Fruit fly (Drosophila melanogaster) whole organism, wandering third instar larva: ENCODE data around the gene Lkb1.

Experiments used
- Abd-B ChIP-seq: fragments of >200 bp; optimal IDR thresholded peaks from 2 replicates; lab custom pipeline; 2017; ENCODE audit warnings: missing biosample characterization, missing genetic modification characterization
- CG9705 ChIP-seq: fragments of 200-800 bp; sonication (Bioruptor generic); optimal IDR thresholded peaks from 2 replicates; lab custom pipeline; 2018; ENCODE audit warnings: missing biosample characterization, mild to moderate bottlenecking, missing genetic modification characterization
- CrebA ChIP-seq: fragments of 200-800 bp; sonication (Bioruptor generic); optimal IDR thresholded peaks from 2 replicates; lab custom pipeline; 2016; ENCODE audit warnings: missing biosample characterization, mild to moderate bottlenecking, missing genetic modification characterization, borderline replicate concordance
- Dfd ChIP-seq: fragments of >200 bp; optimal IDR thresholded peaks from 2 replicates; lab custom pipeline; 2017; ENCODE audit warnings: missing biosample characterization, missing genetic modification characterization
- Dif ChIP-seq: fragments of 200-275, 200-300 bp; sonication (Bioruptor generic); optimal IDR thresholded peaks from 2 replicates; lab custom pipeline; 2018; ENCODE audit warnings: missing biosample characterization, missing genetic modification characterization; ENCODE audit not compliant: partially characterized antibody
- GATAd ChIP-seq: sonication (Bioruptor generic); optimal IDR thresholded peaks from 2 replicates; lab custom pipeline; 2016; ENCODE audit warnings: missing biosample characterization, missing genetic modification characterization
- HLH106 ChIP-seq: fragments of 200-800 bp; optimal IDR thresholded peaks from 3 replicates; lab custom pipeline; 2019; ENCODE audit warnings: missing biosample characterization, mild to moderate bottlenecking, missing genetic modification characterization, moderate library complexity
- Hr78 ChIP-seq: fragments of >200 bp; optimal IDR thresholded peaks from 2 replicates; lab custom pipeline; 2017; ENCODE audit warnings: missing biosample characterization, missing genetic modification characterization
- Hr83 ChIP-seq: fragments of 200-300 bp; sonication (Bioruptor generic); optimal IDR thresholded peaks from 2 replicates; lab custom pipeline; 2016; ENCODE audit warnings: missing biosample characterization, mild to moderate bottlenecking, missing genetic modification characterization, moderate library complexity; ENCODE audit not compliant: poor library complexity, severe bottlenecking
- Mio ChIP-seq: sonication (Bioruptor generic); optimal IDR thresholded peaks from 2 replicates; lab custom pipeline; 2016; ENCODE audit warnings: missing biosample characterization, missing genetic modification characterization
- Myc ChIP-seq: fragments of >200 bp; optimal IDR thresholded peaks from 2 replicates; lab custom pipeline; 2017
- N ChIP-seq: fragments of >200 bp; optimal IDR thresholded peaks from 2 replicates; lab custom pipeline; 2018; ENCODE audit warnings: missing biosample characterization, missing external identifiers, missing genetic modification characterization
- OdsH ChIP-seq: fragments of 200-800 bp; sonication (Bioruptor generic); optimal IDR thresholded peaks from 2 replicates; lab custom pipeline; 2016; ENCODE audit warnings: missing biosample characterization, mild to moderate bottlenecking, missing genetic modification characterization
- Rel ChIP-seq, 2 experiments: fragments of 200-800 bp; sonication (Bioruptor generic) in 1 of 2; optimal IDR thresholded peaks; 2 replicates in 1 of 2; 3 replicates in 1 of 2; lab custom pipeline; 2016 to 2019; ENCODE audit warnings: mild to moderate bottlenecking in 2 of 2, missing biosample characterization in 2 of 2, missing genetic modification characterization in 2 of 2, moderate library complexity in 1 of 2
- Sp1 ChIP-seq: fragments of 200-800 bp; sonication (Bioruptor generic); optimal IDR thresholded peaks from 3 replicates; lab custom pipeline; 2019; ENCODE audit warnings: missing biosample characterization, mild to moderate bottlenecking, missing genetic modification characterization, moderate library complexity
- br ChIP-seq: fragments of 200-800 bp; sonication (Bioruptor generic); optimal IDR thresholded peaks from 2 replicates; lab custom pipeline; 2016; ENCODE audit warnings: missing biosample characterization, missing genetic modification characterization
- brk ChIP-seq: fragments of 200-800 bp; sonication (Bioruptor generic); optimal IDR thresholded peaks from 2 replicates; lab custom pipeline; 2016; ENCODE audit warnings: missing biosample characterization, mild to moderate bottlenecking, missing genetic modification characterization
- dl ChIP-seq, 2 experiments: fragments of 175-275, 200-275 bp in 1 of 2; fragments of 200-275 bp in 1 of 2; sonication (Bioruptor generic); optimal IDR thresholded peaks; lab custom pipeline; 2018; ENCODE audit warnings: mild to moderate bottlenecking in 2 of 2, missing biosample characterization in 2 of 2, missing genetic modification characterization in 2 of 2, moderate library complexity in 2 of 2; ENCODE audit not compliant: partially characterized antibody in 2 of 2, insufficient read depth in 1 of 2
- dmrt93B ChIP-seq: fragments of 200-800 bp; sonication (Bioruptor generic); optimal IDR thresholded peaks from 2 replicates; lab custom pipeline; 2018; ENCODE audit warnings: missing biosample characterization, mild to moderate bottlenecking, missing genetic modification characterization
- dsf ChIP-seq: sonication (Bioruptor generic); optimal IDR thresholded peaks from 2 replicates; lab custom pipeline; 2016; ENCODE audit warnings: missing biosample characterization, missing genetic modification characterization, borderline replicate concordance
- foxo ChIP-seq, 2 experiments: fragments of 200-800 bp; sonication (Bioruptor generic); optimal IDR thresholded peaks; 2 replicates in 1 of 2; 3 replicates in 1 of 2; lab custom pipeline; 2016 to 2017; ENCODE audit warnings: missing biosample characterization in 2 of 2, missing genetic modification characterization in 2 of 2
- fru ChIP-seq: fragments of 200-800 bp; sonication (Bioruptor generic); optimal IDR thresholded peaks from 3 replicates; lab custom pipeline; 2016; ENCODE audit warnings: missing biosample characterization, mild to moderate bottlenecking, missing genetic modification characterization
- h ChIP-seq: fragments of 200-800 bp; sonication (Bioruptor generic); optimal IDR thresholded peaks from 3 replicates; lab custom pipeline; 2016; ENCODE audit warnings: missing biosample characterization, mild to moderate bottlenecking, missing genetic modification characterization
- lola ChIP-seq: fragments of >200 bp; optimal IDR thresholded peaks from 2 replicates; lab custom pipeline; 2017; ENCODE audit warnings: missing biosample characterization, missing genetic modification characterization
- psq ChIP-seq: fragments of 200-800 bp; sonication (Bioruptor generic); optimal IDR thresholded peaks from 3 replicates; lab custom pipeline; 2017; ENCODE audit warnings: missing biosample characterization, mild to moderate bottlenecking, missing genetic modification characterization, moderate library complexity
- rgr ChIP-seq: fragments of 200-800 bp; sonication (Bioruptor generic); optimal IDR thresholded peaks from 3 replicates; lab custom pipeline; 2016; ENCODE audit warnings: missing biosample characterization, mild to moderate bottlenecking, missing genetic modification characterization
- sage ChIP-seq: fragments of 200-800 bp; sonication (Bioruptor generic); optimal IDR thresholded peaks from 2 replicates; lab custom pipeline; 2016; ENCODE audit warnings: missing biosample characterization, mild to moderate bottlenecking, missing genetic modification characterization
- tai ChIP-seq: sonication (Bioruptor generic); optimal IDR thresholded peaks from 2 replicates; lab custom pipeline; 2016; ENCODE audit warnings: missing biosample characterization, missing genetic modification characterization
- usp ChIP-seq: fragments of >200 bp; optimal IDR thresholded peaks from 2 replicates; lab custom pipeline; 2017; ENCODE audit warnings: missing biosample characterization, missing genetic modification characterization
- woc ChIP-seq: sonication (Bioruptor generic); optimal IDR thresholded peaks from 2 replicates; lab custom pipeline; 2016; ENCODE audit warnings: missing biosample characterization, mild to moderate bottlenecking, missing genetic modification characterization

The Lkb1 gene

dm6 chr3R:13710645-13711044 is 34.3 kb downstream of the Lkb1 start:
- TF ChIP-seq Rel (GFP tag; optimal IDR thresholded peaks at IDR 0.05; lab: Kevin White, UChicago): no peak
- TF ChIP-seq Rel (tag; optimal IDR thresholded peaks at IDR 0.05; lab: Kevin White, UChicago): peak; percentile 51
- TF ChIP-seq woc (GFP tag; lab: Kevin White, UChicago): peak; percentile 65
- no peak for TF ChIP-seq CG9705
- peak; percentile 24 for TF ChIP-seq HLH106 (tag; lab: Kevin White, UChicago)

DNA sequence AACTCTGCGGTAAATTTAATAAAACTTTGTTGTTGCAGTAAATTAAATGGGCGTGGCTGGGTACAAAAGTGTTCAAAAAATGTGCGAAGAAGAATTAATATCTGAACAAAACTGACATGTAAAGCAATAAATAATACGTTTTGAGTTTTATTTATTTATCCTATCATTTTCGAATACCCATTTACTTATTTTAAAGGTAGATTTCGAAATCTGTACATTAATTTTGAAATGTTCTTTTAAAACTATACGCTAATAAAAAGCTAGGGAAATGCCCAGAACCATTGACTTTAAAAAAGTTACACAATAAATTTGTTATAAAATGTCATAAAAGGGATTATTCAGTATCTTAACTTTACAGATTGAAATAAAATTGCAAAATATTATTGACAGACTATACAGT is 35.4 kb downstream of the Lkb1 start, which contains the start of the genes primo-1 and primo-2:
Gene primo-1, minus strand, starts transcription at position 101 of the 400 bp plus-strand sequence.
Gene primo-2, minus strand, starts transcription at position 101 of the 400 bp plus-strand sequence.
- TF ChIP-seq Hr78 (GFP tag; lab: Kevin White, UChicago) (no peak), tai (no peak), dmrt93B (GFP tag; lab: Kevin White, UChicago) (no peak), brk (no peak), fru (GFP tag; lab: Kevin White, UChicago) (no peak), lola (no peak), dsf (GFP tag; lab: Kevin White, UChicago) (no peak), woc (GFP tag; lab: Kevin White, UChicago) (no peak), foxo (GFP tag; optimal IDR thresholded peaks at IDR 0.05; lab: Kevin White, UChicago) (no peak)
- TF ChIP-seq, all 38 proteins: peak for 0

DNA sequence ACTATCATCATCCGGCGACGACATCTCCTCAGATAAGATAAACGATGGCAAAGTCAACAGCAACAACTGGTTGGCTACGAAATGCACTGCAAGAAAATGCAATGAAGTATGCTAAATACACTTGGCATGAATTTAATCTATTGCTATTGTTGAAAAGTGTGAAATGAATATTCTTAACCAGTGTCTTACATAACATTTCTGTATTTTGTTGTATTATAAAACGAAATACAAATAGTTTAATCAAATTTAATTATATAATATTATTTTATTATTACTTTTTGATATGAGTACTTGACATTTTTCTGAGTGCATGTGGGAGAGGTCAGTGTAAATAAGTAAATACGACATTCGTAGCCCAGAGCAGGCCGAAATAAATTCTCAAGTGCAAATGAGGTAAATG is 37.2 kb downstream of the Lkb1 start:
- no peak for TF ChIP-seq CrebA (GFP tag; lab: Kevin White, UChicago)
- no peak for TF ChIP-seq foxo (GFP tag; optimal IDR thresholded peaks at IDR 0.05; lab: Kevin White, UChicago)
- TF ChIP-seq Sp1 (GFP tag; lab: Kevin White, UChicago): peak; percentile 4
- no peak for TF ChIP-seq br
- TF ChIP-seq sage (GFP tag; lab: Kevin White, UChicago): no peak
- peak; percentile 8 for TF ChIP-seq psq (GFP tag; lab: Kevin White, UChicago)
- no peak for TF ChIP-seq usp (GFP tag; lab: Kevin White, UChicago)
- TF ChIP-seq Dfd (GFP tag; lab: Kevin White, UChicago): no peak
- TF ChIP-seq Mio (GFP tag; lab: Kevin White, UChicago): no peak
- TF ChIP-seq HLH106 (tag; lab: Kevin White, UChicago): peak; percentile 35
- TF ChIP-seq OdsH (GFP tag; lab: Kevin White, UChicago): no peak
- no peak for TF ChIP-seq h (GFP tag; lab: Kevin White, UChicago)
- no peak for TF ChIP-seq fru (GFP tag; lab: Kevin White, UChicago)
- TF ChIP-seq tai: no peak

DNA sequence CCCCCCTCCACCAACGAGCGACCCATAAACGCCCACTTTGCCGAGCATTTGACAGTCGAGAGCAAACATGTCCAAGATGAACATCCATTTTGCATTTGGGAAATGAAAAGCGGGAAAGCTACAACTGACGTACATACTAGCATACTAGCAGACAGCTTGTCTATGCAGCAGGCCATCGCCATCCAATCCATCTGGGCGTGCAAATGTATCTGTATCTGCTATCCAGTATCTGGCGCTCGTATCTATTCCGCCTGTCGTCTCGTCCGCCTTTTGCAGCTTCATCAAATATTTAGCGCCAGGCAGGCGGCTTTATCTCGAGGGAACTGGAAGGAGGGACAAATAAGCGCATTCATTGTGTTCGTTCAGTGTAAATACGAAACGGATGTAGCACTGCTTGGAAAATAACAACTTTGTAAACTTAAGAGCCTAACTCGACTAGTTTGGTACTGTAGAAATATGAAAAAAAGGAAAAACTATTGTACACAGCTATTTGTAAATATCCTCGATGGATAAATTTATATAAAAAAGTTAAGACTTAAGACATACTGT is 37.7 kb downstream of the Lkb1 start:
- TF ChIP-seq Hr83 (GFP tag; lab: Kevin White, UChicago) (peak; percentile 41), foxo (GFP tag; optimal IDR thresholded peaks at IDR 0.05; lab: Kevin White, UChicago) (no peak), br (peak; percentile 25), dmrt93B (GFP tag; lab: Kevin White, UChicago) (no peak), Myc (lab: Kevin White, UChicago) (no peak), Dfd (GFP tag; lab: Kevin White, UChicago) (no peak), GATAd (GFP tag; lab: Kevin White, UChicago) (no peak), tai (no peak), rgr (GFP tag; lab: Kevin White, UChicago) (no peak), dl (GFP tag; optimal IDR thresholded peaks at IDR 0.05; lab: Kevin White, UChicago; ENCODE audit: insufficient read depth in 1 of 2, partially characterized antibody in 2 of 2) (no peak), h (GFP tag; lab: Kevin White, UChicago) (peak; percentile 3), Abd-B (no peak), woc (GFP tag; lab: Kevin White, UChicago) (no peak), usp (GFP tag; lab: Kevin White, UChicago) (no peak)

dm6 chr3R:13715012-13715673 is 38.8 kb downstream of the Lkb1 start, which contains the start of gene kmr:
Gene kmr, plus strand, starts transcription at chr3R:13715207.
- peak; percentile 41 for TF ChIP-seq tai
- TF ChIP-seq Myc (lab: Kevin White, UChicago): no peak
- TF ChIP-seq Dif (GFP tag; lab: Kevin White, UChicago): peak; percentile 34
- TF ChIP-seq CrebA (GFP tag; lab: Kevin White, UChicago): peak; percentile 43
- peak; percentile 26 for TF ChIP-seq N
- TF ChIP-seq woc (GFP tag; lab: Kevin White, UChicago): no peak
- peak; percentile 12 for TF ChIP-seq rgr (GFP tag; lab: Kevin White, UChicago)
- TF ChIP-seq h (GFP tag; lab: Kevin White, UChicago): peak; percentile 7
- TF ChIP-seq fru (GFP tag; lab: Kevin White, UChicago): peak; percentile 61
- TF ChIP-seq foxo (GFP tag; optimal IDR thresholded peaks at IDR 0.05; lab: Kevin White, UChicago): peak in 1 of 2 experiments; percentile 16
